Worm (Caenorhabditis elegans): ENCODE data around the gene bre-5.

Gene bre-5

ce11 chrIV:12086498-12086897 is 35.5 kb upstream of the bre-5 start:
- TF ChIP-seq F49E8.2 (tag; optimal IDR thresholded peaks at IDR 0.05; ENCODE audit: borderline replicate concordance): peak; percentile 76
- TF ChIP-seq zip-11 (GFP tag; IDR thresholded peaks at IDR 0.05): peak; percentile 67; the same call in 1 of the 2 replicates
- peak; percentile 70 for TF ChIP-seq hlh-11 (tag; optimal IDR thresholded peaks at IDR 0.05)
- TF ChIP-seq nhr-42 (GFP tag; IDR thresholded peaks at IDR 0.05): peak; percentile 76; the same call in 1 of the 2 replicates
- peak; percentile 59; the same call in 1 of the 2 replicates for TF ChIP-seq ceh-44 (GFP tag; IDR thresholded peaks at IDR 0.05)
- peak; percentile 51; the same call in 1 of the 2 replicates for TF ChIP-seq saeg-2 (GFP tag; IDR thresholded peaks at IDR 0.05)
- TF ChIP-seq hif-1 (tag; optimal IDR thresholded peaks at IDR 0.05): peak in 1 of 2 experiments; percentile 47
- TF ChIP-seq ceh-32 (tag; optimal IDR thresholded peaks at IDR 0.05; ENCODE audit: poor library complexity): no peak
- no peak for TF ChIP-seq T20F7.1 (GFP tag; optimal IDR thresholded peaks at IDR 0.05)
- TF ChIP-seq dmd-6 (GFP tag; IDR thresholded peaks at IDR 0.05): peak; percentile 66
- TF ChIP-seq F26F4.8 (GFP tag; conservative IDR thresholded peaks at IDR 0.05): peak; percentile 89
- no peak for TF ChIP-seq ztf-11 (tag; optimal IDR thresholded peaks at IDR 0.05)
- peak; percentile 67 for TF ChIP-seq set-16 (GFP tag; IDR thresholded peaks at IDR 0.05)
- TF ChIP-seq nhr-6 (tag; optimal IDR thresholded peaks at IDR 0.05): peak; percentile 91
- peak; percentile 88 for TF ChIP-seq ztf-7 (tag; optimal IDR thresholded peaks at IDR 0.05)
- TF ChIP-seq spr-3 (GFP tag; optimal IDR thresholded peaks at IDR 0.05): peak; percentile 79
- TF ChIP-seq ceh-82 (tag; optimal IDR thresholded peaks at IDR 0.05): no peak
- TF ChIP-seq zip-2 (tag; optimal IDR thresholded peaks at IDR 0.05): peak; percentile 70
- TF ChIP-seq snpc-4 (tag; optimal IDR thresholded peaks at IDR 0.05): no peak
- TF ChIP-seq F10B5.3 (tag; optimal IDR thresholded peaks at IDR 0.05): peak; percentile 63
- no peak for TF ChIP-seq daf-12 (tag; optimal IDR thresholded peaks at IDR 0.05)
- peak; percentile 64 for TF ChIP-seq lin-1 (GFP tag; IDR thresholded peaks at IDR 0.05)
- peak; percentile 71 for TF ChIP-seq lir-3 (tag; optimal IDR thresholded peaks at IDR 0.05)
- peak; percentile 87 for TF ChIP-seq nhr-25 (tag; optimal IDR thresholded peaks at IDR 0.05; ENCODE audit: borderline replicate concordance, insufficient read depth)
- TF ChIP-seq daf-8 (GFP tag; IDR thresholded peaks at IDR 0.05): peak; percentile 47; the same call in 1 of the 2 replicates
- TF ChIP-seq nhr-77 (tag; optimal IDR thresholded peaks at IDR 0.05): peak; percentile 43
- TF ChIP-seq nhr-11 (tag; optimal IDR thresholded peaks at IDR 0.05): no peak
- TF ChIP-seq nhr-76 (tag; optimal IDR thresholded peaks at IDR 0.05): no peak
- peak; percentile 92 for TF ChIP-seq ctbp-1 (GFP tag; IDR thresholded peaks at IDR 0.05)
- no peak for TF ChIP-seq skn-1 (tag; optimal IDR thresholded peaks at IDR 0.05)
- no peak for TF ChIP-seq attf-4 (tag; optimal IDR thresholded peaks at IDR 0.05)
- peak; percentile 82 for TF ChIP-seq lin-29 (GFP tag; IDR thresholded peaks at IDR 0.05)
- peak; percentile 14 for TF ChIP-seq aly-2 (tag; optimal IDR thresholded peaks at IDR 0.05)
- peak; percentile 86 for TF ChIP-seq ZK337.2 (GFP tag; IDR thresholded peaks at IDR 0.05)
- TF ChIP-seq spr-1 (tag; optimal IDR thresholded peaks at IDR 0.05): peak; percentile 73
- no peak for TF ChIP-seq egl-27 (tag; optimal IDR thresholded peaks at IDR 0.05)
- peak; percentile 88 for TF ChIP-seq gei-8 (GFP tag; optimal IDR thresholded peaks at IDR 0.05)
- TF ChIP-seq lin-39 (tag; optimal IDR thresholded peaks at IDR 0.05): no peak
- no peak for TF ChIP-seq ceh-28 (tag; optimal IDR thresholded peaks at IDR 0.05)
- TF ChIP-seq duxl-1 (tag; optimal IDR thresholded peaks at IDR 0.05; ENCODE audit: poor library complexity): no peak
- peak; percentile 79; the same call in 1 of the 2 replicates for TF ChIP-seq zfp-3 (GFP tag; conservative IDR thresholded peaks at IDR 0.05)
- peak; percentile 75 for TF ChIP-seq php-3 (GFP tag; IDR thresholded peaks at IDR 0.05)
- peak; percentile 60 for TF ChIP-seq zfp-2 (tag; optimal IDR thresholded peaks at IDR 0.05)
- TF ChIP-seq nhr-111 (GFP tag; optimal IDR thresholded peaks at IDR 0.05): peak; percentile 81
- peak; percentile 91 for TF ChIP-seq pha-4 (GFP tag; IDR thresholded peaks at IDR 0.05)
- TF ChIP-seq pha-4 (tag; optimal IDR thresholded peaks at IDR 0.05): no peak
- no peak for TF ChIP-seq fos-1 (tag; optimal IDR thresholded peaks at IDR 0.05)
- peak; percentile 76 for TF ChIP-seq Y5F2A.4 (GFP tag; optimal IDR thresholded peaks at IDR 0.05)
- peak; percentile 92 for TF ChIP-seq snpc-1.2 (GFP tag; IDR thresholded peaks at IDR 0.05)
- peak; percentile 75 for TF ChIP-seq sdz-12 (GFP tag; optimal IDR thresholded peaks at IDR 0.05)
- peak; percentile 47 to 91; a peak in 2 of 4 replicates for TF ChIP-seq madf-5 (GFP tag; IDR thresholded peaks at IDR 0.05)

All from whole organism, L4 larva.